Worm (Caenorhabditis elegans) whole organism, mixed stage, embryonic: ENCODE results near the gene ncs-4.

ENCODE experiments used
- blmp-1 ChIP-seq: fragments of 150-350 bp; optimal IDR thresholded peaks from 2 replicates; lab custom pipeline; 2014; ENCODE audit warnings: missing biosample characterization, missing genetic modification characterization
- elt-1 ChIP-seq: sonication (generic microtip); optimal IDR thresholded peaks from 2 replicates; lab custom pipeline; 2017; ENCODE audit warnings: missing genetic modification characterization, mild to moderate bottlenecking, missing compliant biosample characterization, antibody characterized with exemption, moderate library complexity, borderline replicate concordance; ENCODE audit not compliant: insufficient read depth
- nhr-76 ChIP-seq: sonication (generic microtip); optimal IDR thresholded peaks from 2 replicates; lab custom pipeline; 2017; ENCODE audit warnings: missing biosample characterization, missing genetic modification characterization

- TF ChIP-seq blmp-1 (tag; lab: Kevin White, UChicago) = no peak
- TF ChIP-seq nhr-76 (tag; lab: Kevin White, UChicago) = no peak
- no peak for TF ChIP-seq elt-1 (tag; lab: Kevin White, UChicago)
Observed at ce11 chrX:10184708-10185107, 8.4 kb downstream of the ncs-4 start.
